Worm (Caenorhabditis elegans) whole organism, young adult: ENCODE results near the gene C17E7.12.

Experiments
- F10E7.11 ChIP-seq: sonication (generic microtip); optimal IDR thresholded peaks from 2 replicates; lab custom pipeline; 2017; ENCODE audit warnings: mild to moderate bottlenecking, missing genetic modification characterization, moderate library complexity, missing compliant biosample characterization
- F55B11.4 ChIP-seq: sonication (generic microtip); optimal IDR thresholded peaks from 2 replicates; lab custom pipeline; 2016; ENCODE audit warnings: missing compliant biosample characterization, missing genetic modification characterization, borderline replicate concordance; ENCODE audit not compliant: insufficient read depth
- F57A8.1 ChIP-seq: fragments of 200-800 bp; sonication (Bioruptor generic); optimal IDR thresholded peaks from 2 replicates; lab custom pipeline; 2018; ENCODE audit warnings: mild to moderate bottlenecking, missing genetic modification characterization, moderate library complexity, missing compliant biosample characterization
- K11D2.4 ChIP-seq: fragments of 200-800 bp; sonication (Bioruptor generic); IDR thresholded peaks from 2 replicates; pipeline ENCODE4 v1.3.6; 2022; ENCODE audit warnings: missing genetic modification reagents, missing genetic modification characterization, missing compliant biosample characterization
- K12H6.12 ChIP-seq: fragments of 200-800 bp; sonication (Bioruptor generic); optimal IDR thresholded peaks from 2 replicates; lab custom pipeline; 2018; ENCODE audit warnings: mild to moderate bottlenecking, missing genetic modification characterization, missing compliant biosample characterization
- Y67H2A.10 ChIP-seq: fragments of 200-800 bp; sonication (Bioruptor generic); conservative IDR thresholded peaks from 2 replicates; pipeline ENCODE4 v1.3.6; 2022; ENCODE audit warnings: missing genetic modification reagents, missing genetic modification characterization, missing compliant biosample characterization
- atf-7 ChIP-seq: sonication (generic microtip); optimal IDR thresholded peaks from 2 replicates; lab custom pipeline; 2017; ENCODE audit warnings: mild to moderate bottlenecking, missing genetic modification characterization, missing compliant biosample characterization
- athp-1 ChIP-seq: sonication (generic microtip); optimal IDR thresholded peaks from 2 replicates; lab custom pipeline; 2017; ENCODE audit warnings: mild to moderate bottlenecking, missing genetic modification characterization, missing compliant biosample characterization
- attf-3 ChIP-seq: fragments of 200-800 bp; sonication (Bioruptor generic); conservative IDR thresholded peaks from 2 replicates; pipeline ENCODE4 v1.3.6; 2022; ENCODE audit warnings: missing genetic modification reagents, missing genetic modification characterization, missing compliant biosample characterization
- attf-5 ChIP-seq: fragments of 200-800 bp; sonication (Bioruptor generic); optimal IDR thresholded peaks from 2 replicates; lab custom pipeline; 2018; ENCODE audit warnings: mild to moderate bottlenecking, missing genetic modification characterization, missing compliant biosample characterization
- ccch-3 ChIP-seq: fragments of 200-800 bp; sonication (Bioruptor generic); optimal IDR thresholded peaks from 2 replicates; lab custom pipeline; 2018; ENCODE audit warnings: mild to moderate bottlenecking, missing genetic modification characterization, missing compliant biosample characterization
- ceh-27 ChIP-seq: fragments of 200-800 bp; sonication (Bioruptor generic); optimal IDR thresholded peaks from 2 replicates; lab custom pipeline; 2018; ENCODE audit warnings: mild to moderate bottlenecking, missing genetic modification characterization, moderate library complexity, missing compliant biosample characterization
- dox-1 ChIP-seq: fragments of 200-800 bp; sonication (Bioruptor generic); IDR thresholded peaks from 2 replicates; pipeline ENCODE4 v1.3.6; 2022; ENCODE audit warnings: missing genetic modification reagents, missing genetic modification characterization, missing compliant biosample characterization
- egrh-3 ChIP-seq: fragments of 200-800 bp; sonication (Bioruptor generic); IDR thresholded peaks from 2 replicates; pipeline ENCODE4 v1.3.6; 2022; ENCODE audit warnings: missing genetic modification reagents, missing genetic modification characterization, missing compliant biosample characterization
- gei-17 ChIP-seq: fragments of 200-800 bp; sonication (Bioruptor generic); optimal IDR thresholded peaks from 2 replicates; lab custom pipeline; 2018; ENCODE audit warnings: mild to moderate bottlenecking, missing genetic modification characterization, missing compliant biosample characterization
- him-1 ChIP-seq: sonication (generic microtip); optimal IDR thresholded peaks from 2 replicates; lab custom pipeline; 2016; ENCODE audit warnings: missing genotype, missing genetic modification reagents, missing genetic modification characterization, missing compliant biosample characterization
- hmg-1.2 ChIP-seq: fragments of 200-800 bp; sonication (Bioruptor generic); IDR thresholded peaks from 2 replicates; pipeline ENCODE4 v1.3.6; 2022; ENCODE audit warnings: missing genetic modification reagents, missing genetic modification characterization, missing compliant biosample characterization
- hmg-20 ChIP-seq: fragments of 200-800 bp; sonication (Bioruptor generic); IDR thresholded peaks from 2 replicates; pipeline ENCODE4 v1.3.6; 2022; ENCODE audit warnings: missing genetic modification reagents, missing genetic modification characterization, missing compliant biosample characterization
- lin-40 ChIP-seq: sonication (generic microtip); optimal IDR thresholded peaks from 2 replicates; lab custom pipeline; 2016; ENCODE audit warnings: missing genetic modification characterization, mild to moderate bottlenecking, missing compliant biosample characterization, missing genotype, missing genetic modification reagents
- mcd-1 ChIP-seq: fragments of 200-800 bp; sonication (Bioruptor generic); IDR thresholded peaks from 2 replicates; pipeline ENCODE4 v1.3.6; 2022; ENCODE audit warnings: missing genetic modification reagents, missing genetic modification characterization, missing compliant biosample characterization
- nfya-1 ChIP-seq: sonication (generic microtip); optimal IDR thresholded peaks from 2 replicates; lab custom pipeline; 2017; ENCODE audit warnings: antibody characterized with exemption, missing compliant biosample characterization, missing genetic modification characterization, borderline replicate concordance; ENCODE audit not compliant: insufficient read depth
- nfyb-1 ChIP-seq: fragments of 200-800 bp; sonication (Bioruptor generic); IDR thresholded peaks from 2 replicates; pipeline ENCODE4 v1.3.6; 2022; ENCODE audit warnings: missing genetic modification reagents, missing genetic modification characterization, missing compliant biosample characterization
- pbrm-1 ChIP-seq: fragments of 200-800 bp; sonication (Bioruptor generic); IDR thresholded peaks from 2 replicates; pipeline ENCODE4 v1.3.6; 2022; ENCODE audit warnings: missing genetic modification reagents, missing genetic modification characterization, missing compliant biosample characterization
- pha-4 ChIP-seq: fragments of 150-350 bp; sonication (generic microtip); optimal IDR thresholded peaks from 2 replicates; lab custom pipeline; 2014; ENCODE audit warnings: missing biosample characterization, missing genetic modification reagents, missing genetic modification characterization
- rcor-1 ChIP-seq: fragments of 200-800 bp; sonication (Bioruptor generic); IDR thresholded peaks from 2 replicates; pipeline ENCODE4 v1.3.6; 2022; ENCODE audit warnings: missing genetic modification reagents, missing genetic modification characterization, missing compliant biosample characterization
- rpc-1 ChIP-seq, 2 experiments: fragments of 150-350 bp in 1 of 2; sonication (generic microtip) in 1 of 2; optimal IDR thresholded peaks; 2 replicates each; lab custom pipeline; 2014 to 2018; ENCODE audit warnings: missing biosample characterization in 1 of 2, missing genetic modification characterization in 1 of 2, missing genetic modification reagents in 1 of 2, missing genotype in 1 of 2
- snpc-1.1 ChIP-seq: sonication (generic microtip); optimal IDR thresholded peaks from 2 replicates; lab custom pipeline; 2017; ENCODE audit warnings: missing genetic modification characterization, mild to moderate bottlenecking, missing compliant biosample characterization, antibody characterized with exemption, moderate library complexity, missing genotype, missing genetic modification reagents; ENCODE audit not compliant: insufficient read depth
- snpc-1.3 ChIP-seq: sonication (generic microtip); optimal IDR thresholded peaks from 2 replicates; lab custom pipeline; 2017; ENCODE audit warnings: missing genetic modification characterization, mild to moderate bottlenecking, missing compliant biosample characterization, antibody characterized with exemption, moderate library complexity, missing genotype, missing genetic modification reagents; ENCODE audit not compliant: insufficient read depth
- somi-1 ChIP-seq: fragments of 200-800 bp; sonication (Bioruptor generic); optimal IDR thresholded peaks from 2 replicates; lab custom pipeline; 2018; ENCODE audit warnings: mild to moderate bottlenecking, missing genetic modification characterization, missing compliant biosample characterization
- unc-62 ChIP-seq: fragments of 150-350 bp; optimal IDR thresholded peaks from 2 replicates; lab custom pipeline; 2014; ENCODE audit warnings: missing biosample characterization, missing genetic modification reagents, missing genetic modification characterization
- ztf-25 ChIP-seq: fragments of 200-800 bp; sonication (Bioruptor generic); IDR thresholded peaks from 2 replicates; pipeline ENCODE4 v1.3.6; 2022; ENCODE audit warnings: missing genetic modification reagents, missing genetic modification characterization, missing compliant biosample characterization
- ztf-28 ChIP-seq: fragments of 200-800 bp; sonication (Bioruptor generic); IDR thresholded peaks from 2 replicates; pipeline ENCODE4 v1.3.6; 2022; ENCODE audit warnings: missing genetic modification reagents, missing genetic modification characterization, missing compliant biosample characterization
- ztf-6 ChIP-seq: fragments of 200-800 bp; sonication (Bioruptor generic); IDR thresholded peaks from 2 replicates; pipeline ENCODE4 v1.3.6; 2022; ENCODE audit warnings: missing genetic modification reagents, missing genetic modification characterization, missing compliant biosample characterization

C17E7.12 gene

DNA sequence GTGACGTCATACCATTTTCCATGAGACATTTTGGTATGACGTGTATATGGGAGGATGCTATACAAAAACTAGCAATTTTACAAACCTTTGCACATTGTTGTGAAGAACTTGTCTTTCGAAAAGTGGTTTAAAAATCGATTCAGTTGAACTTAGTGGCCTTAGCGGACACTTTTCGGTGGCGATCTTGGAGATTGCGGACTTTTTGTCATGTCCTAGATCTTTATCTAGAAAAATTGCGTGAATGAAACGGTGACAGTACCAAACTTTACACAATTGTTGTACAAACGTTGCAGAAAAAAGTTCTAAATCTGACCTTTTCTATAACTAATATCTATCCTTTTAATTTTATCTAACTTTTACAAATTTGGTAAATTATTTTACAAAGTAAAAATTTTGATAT is 26.5 kb downstream of the C17E7.12 start:
- TF ChIP-seq snpc-1.3 (tag; lab: Kevin White, UChicago) (no peak), nfya-1 (tag; lab: Kevin White, UChicago) (no peak), ztf-6 (GFP tag; lab: Robert Waterston, UW) (no peak), atf-7 (tag; lab: Kevin White, UChicago) (no peak), dox-1 (no peak), mcd-1 (GFP tag; lab: Robert Waterston, UW) (no peak), rpc-1 (optimal IDR thresholded peaks at IDR 0.05; lab: Kevin White, UChicago) (no peak), rpc-1 (tag; optimal IDR thresholded peaks at IDR 0.05; lab: Kevin White, UChicago) (no peak), ccch-3 (no peak), K11D2.4 (GFP tag; lab: Robert Waterston, UW) (no peak), egrh-3 (GFP tag; lab: Robert Waterston, UW) (no peak), ceh-27 (GFP tag; lab: Kevin White, UChicago) (no peak), hmg-1.2 (no peak), rcor-1 (GFP tag; lab: Robert Waterston, UW) (no peak), athp-1 (tag; lab: Kevin White, UChicago) (no peak), pha-4 (tag; lab: Kevin White, UChicago) (no peak), nfyb-1 (GFP tag; lab: Robert Waterston, UW) (no peak)

DNA sequence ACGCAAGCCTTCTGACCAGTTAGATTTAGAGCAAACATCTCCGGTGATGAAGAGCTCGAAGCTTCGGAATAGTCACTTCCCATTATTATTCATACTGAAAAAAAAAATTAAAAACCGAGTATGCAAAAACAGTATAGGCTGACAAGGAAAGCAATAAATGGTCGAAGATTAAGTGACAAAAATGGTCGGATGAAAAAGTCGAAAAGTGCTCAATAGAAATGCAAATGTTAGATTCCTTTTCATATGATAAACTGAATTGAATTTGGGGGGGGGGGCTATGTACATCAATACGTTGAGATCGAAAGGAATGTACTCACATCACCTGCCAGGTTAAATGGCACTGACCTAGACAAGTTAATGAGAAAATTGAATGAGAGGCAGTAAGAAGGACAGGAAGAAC is 29.0 kb downstream of the C17E7.12 start, which contains the start of gene nhr-187:
nhr-187 (minus strand) TSS at position 101 of the 400 bp plus-strand sequence.
- TF ChIP-seq somi-1 (GFP tag; lab: Kevin White, UChicago): no peak
- TF ChIP-seq attf-5 (GFP tag; lab: Kevin White, UChicago): no peak
- TF ChIP-seq K12H6.12: no peak

DNA sequence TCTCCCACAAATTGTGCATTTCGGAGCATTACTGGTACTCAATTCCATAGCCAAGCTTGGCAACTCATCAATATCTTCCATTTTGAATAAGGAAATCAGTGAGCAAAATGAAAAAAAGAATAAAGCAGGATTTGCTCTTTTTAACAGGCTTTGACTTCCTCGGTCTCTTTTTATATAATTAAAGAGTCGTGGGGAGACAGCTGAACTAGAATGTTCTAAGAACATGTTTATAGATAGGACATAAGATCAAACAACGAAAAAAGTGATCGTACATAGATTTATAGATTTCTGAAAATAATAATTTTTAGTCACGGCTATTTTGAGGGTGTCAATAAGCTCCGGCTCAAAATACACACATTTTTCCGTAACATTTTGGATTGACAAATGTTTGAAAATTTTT is 31.7 kb downstream of the C17E7.12 start, which contains the start of gene nhr-189:
nhr-189 (minus strand) TSS at position 121 of the 400 bp plus-strand sequence.
- TF ChIP-seq Y67H2A.10 (GFP tag; lab: Robert Waterston, UW) (no peak), F10E7.11 (tag; lab: Kevin White, UChicago) (no peak), gei-17 (GFP tag; lab: Kevin White, UChicago) (no peak), F57A8.1 (no peak), somi-1 (GFP tag; lab: Kevin White, UChicago) (no peak), pbrm-1 (no peak), lin-40 (no peak), atf-7 (tag; lab: Kevin White, UChicago) (no peak), snpc-1.1 (tag; lab: Kevin White, UChicago) (no peak), attf-3 (GFP tag; lab: Robert Waterston, UW) (no peak), egrh-3 (GFP tag; lab: Robert Waterston, UW) (no peak), ztf-28 (no peak), F55B11.4 (tag; lab: Kevin White, UChicago) (no peak), him-1 (no peak)
- TF ChIP-seq, all 124 proteins: peak for 0

DNA sequence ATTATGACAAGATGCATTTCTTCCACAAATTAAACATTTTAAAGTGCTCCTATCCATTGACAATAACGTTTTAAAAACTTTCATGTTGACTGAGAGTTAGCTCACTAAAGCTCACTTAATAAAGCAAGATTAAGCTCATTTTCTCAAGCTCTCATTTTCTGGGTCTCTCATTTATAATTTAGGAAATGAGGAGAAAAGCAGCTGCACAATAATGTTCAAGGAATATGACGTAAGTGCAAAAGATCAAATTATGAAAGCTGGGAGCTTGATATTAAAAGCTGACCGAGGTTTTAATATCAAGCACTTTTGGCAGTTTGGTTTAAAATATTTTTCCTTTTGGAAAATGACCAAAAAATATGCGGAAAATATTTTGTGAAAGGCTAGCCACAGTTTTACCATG is 34.0 kb downstream of the C17E7.12 start, which contains the start of gene nhr-188:
nhr-188 (minus strand) TSS at position 84 of the 400 bp plus-strand sequence.
- TF ChIP-seq ztf-25 (GFP tag; lab: Robert Waterston, UW): no peak
- no peak for TF ChIP-seq hmg-20
- TF ChIP-seq unc-62 (GFP tag; lab: Kevin White, UChicago): no peak
